Fruit fly (Drosophila melanogaster) whole organism, wandering third instar larva: ENCODE results near the gene mus101.

Source experiments
- Abd-B ChIP-seq: fragments of >200 bp; optimal IDR thresholded peaks from 2 replicates; lab custom pipeline; 2017; ENCODE audit warnings: missing biosample characterization, missing genetic modification characterization
- CG32264 ChIP-seq: fragments of 200-800 bp; sonication (Bioruptor generic); optimal IDR thresholded peaks from 2 replicates; lab custom pipeline; 2016; ENCODE audit warnings: missing biosample characterization, missing genetic modification characterization
- CG9705 ChIP-seq: fragments of 200-800 bp; sonication (Bioruptor generic); optimal IDR thresholded peaks from 2 replicates; lab custom pipeline; 2018; ENCODE audit warnings: missing biosample characterization, mild to moderate bottlenecking, missing genetic modification characterization
- CrebA ChIP-seq: fragments of 200-800 bp; sonication (Bioruptor generic); optimal IDR thresholded peaks from 2 replicates; lab custom pipeline; 2016; ENCODE audit warnings: missing biosample characterization, mild to moderate bottlenecking, missing genetic modification characterization, borderline replicate concordance
- Dfd ChIP-seq: fragments of >200 bp; optimal IDR thresholded peaks from 2 replicates; lab custom pipeline; 2017; ENCODE audit warnings: missing biosample characterization, missing genetic modification characterization
- Dif ChIP-seq: fragments of 200-275, 200-300 bp; sonication (Bioruptor generic); optimal IDR thresholded peaks from 2 replicates; lab custom pipeline; 2018; ENCODE audit warnings: missing biosample characterization, missing genetic modification characterization; ENCODE audit not compliant: partially characterized antibody
- GATAd ChIP-seq: sonication (Bioruptor generic); optimal IDR thresholded peaks from 2 replicates; lab custom pipeline; 2016; ENCODE audit warnings: missing biosample characterization, missing genetic modification characterization
- HLH106 ChIP-seq: fragments of 200-800 bp; optimal IDR thresholded peaks from 3 replicates; lab custom pipeline; 2019; ENCODE audit warnings: missing biosample characterization, mild to moderate bottlenecking, missing genetic modification characterization, moderate library complexity
- Hnf4 ChIP-seq: fragments of 200-800 bp; sonication (Bioruptor generic); optimal IDR thresholded peaks from 2 replicates; lab custom pipeline; 2016; ENCODE audit warnings: missing biosample characterization, mild to moderate bottlenecking, missing genetic modification characterization
- Hr78 ChIP-seq: fragments of >200 bp; optimal IDR thresholded peaks from 2 replicates; lab custom pipeline; 2017; ENCODE audit warnings: missing biosample characterization, missing genetic modification characterization
- Hr83 ChIP-seq: fragments of 200-300 bp; sonication (Bioruptor generic); optimal IDR thresholded peaks from 2 replicates; lab custom pipeline; 2016; ENCODE audit warnings: missing biosample characterization, mild to moderate bottlenecking, missing genetic modification characterization, moderate library complexity; ENCODE audit not compliant: poor library complexity, severe bottlenecking
- Jra ChIP-seq: sonication (Bioruptor generic); optimal IDR thresholded peaks from 2 replicates; lab custom pipeline; 2016; ENCODE audit warnings: missing biosample characterization, missing genetic modification characterization
- Mio ChIP-seq: sonication (Bioruptor generic); optimal IDR thresholded peaks from 2 replicates; lab custom pipeline; 2016; ENCODE audit warnings: missing biosample characterization, missing genetic modification characterization
- Myc ChIP-seq: fragments of >200 bp; optimal IDR thresholded peaks from 2 replicates; lab custom pipeline; 2017
- N ChIP-seq: fragments of >200 bp; optimal IDR thresholded peaks from 2 replicates; lab custom pipeline; 2018; ENCODE audit warnings: missing biosample characterization, missing external identifiers, missing genetic modification characterization
- OdsH ChIP-seq: fragments of 200-800 bp; sonication (Bioruptor generic); optimal IDR thresholded peaks from 2 replicates; lab custom pipeline; 2016; ENCODE audit warnings: missing biosample characterization, mild to moderate bottlenecking, missing genetic modification characterization
- Rel ChIP-seq, 2 experiments: fragments of 200-800 bp; sonication (Bioruptor generic) in 1 of 2; optimal IDR thresholded peaks; 2 replicates in 1 of 2; 3 replicates in 1 of 2; lab custom pipeline; 2016 to 2019; ENCODE audit warnings: mild to moderate bottlenecking in 2 of 2, missing biosample characterization in 2 of 2, missing genetic modification characterization in 2 of 2, moderate library complexity in 1 of 2
- Sp1 ChIP-seq: fragments of 200-800 bp; sonication (Bioruptor generic); optimal IDR thresholded peaks from 3 replicates; lab custom pipeline; 2019; ENCODE audit warnings: missing biosample characterization, mild to moderate bottlenecking, missing genetic modification characterization, moderate library complexity
- Vsx2 ChIP-seq: fragments of 200-300, 225-300 bp; sonication (Bioruptor generic); optimal IDR thresholded peaks from 2 replicates; lab custom pipeline; 2018; ENCODE audit warnings: missing biosample characterization, missing genetic modification characterization; ENCODE audit not compliant: partially characterized antibody
- br ChIP-seq: fragments of 200-800 bp; sonication (Bioruptor generic); optimal IDR thresholded peaks from 2 replicates; lab custom pipeline; 2016; ENCODE audit warnings: missing biosample characterization, missing genetic modification characterization
- brk ChIP-seq: fragments of 200-800 bp; sonication (Bioruptor generic); optimal IDR thresholded peaks from 2 replicates; lab custom pipeline; 2016; ENCODE audit warnings: missing biosample characterization, mild to moderate bottlenecking, missing genetic modification characterization
- dl ChIP-seq, 2 experiments: fragments of 175-275, 200-275 bp in 1 of 2; fragments of 200-275 bp in 1 of 2; sonication (Bioruptor generic); optimal IDR thresholded peaks; lab custom pipeline; 2018; ENCODE audit warnings: mild to moderate bottlenecking in 2 of 2, missing biosample characterization in 2 of 2, missing genetic modification characterization in 2 of 2, moderate library complexity in 2 of 2; ENCODE audit not compliant: partially characterized antibody in 2 of 2, insufficient read depth in 1 of 2
- dmrt93B ChIP-seq: fragments of 200-800 bp; sonication (Bioruptor generic); optimal IDR thresholded peaks from 2 replicates; lab custom pipeline; 2018; ENCODE audit warnings: missing biosample characterization, mild to moderate bottlenecking, missing genetic modification characterization
- dsf ChIP-seq: sonication (Bioruptor generic); optimal IDR thresholded peaks from 2 replicates; lab custom pipeline; 2016; ENCODE audit warnings: missing biosample characterization, missing genetic modification characterization, borderline replicate concordance
- ey ChIP-seq: fragments of 200-800 bp; sonication (Bioruptor generic); optimal IDR thresholded peaks from 2 replicates; lab custom pipeline; 2016; ENCODE audit warnings: missing biosample characterization, missing genetic modification characterization
- foxo ChIP-seq, 2 experiments: fragments of 200-800 bp; sonication (Bioruptor generic); optimal IDR thresholded peaks; 2 replicates in 1 of 2; 3 replicates in 1 of 2; lab custom pipeline; 2016 to 2017; ENCODE audit warnings: missing biosample characterization in 2 of 2, missing genetic modification characterization in 2 of 2
- fru ChIP-seq: fragments of 200-800 bp; sonication (Bioruptor generic); optimal IDR thresholded peaks from 3 replicates; lab custom pipeline; 2016; ENCODE audit warnings: missing biosample characterization, mild to moderate bottlenecking, missing genetic modification characterization
- h ChIP-seq: fragments of 200-800 bp; sonication (Bioruptor generic); optimal IDR thresholded peaks from 3 replicates; lab custom pipeline; 2016; ENCODE audit warnings: missing biosample characterization, mild to moderate bottlenecking, missing genetic modification characterization
- jim ChIP-seq: fragments of 175-275, 200-325 bp; sonication (Bioruptor generic); optimal IDR thresholded peaks from 2 replicates; lab custom pipeline; 2016; ENCODE audit warnings: missing biosample characterization, mild to moderate bottlenecking, missing genetic modification characterization
- lola ChIP-seq: fragments of >200 bp; optimal IDR thresholded peaks from 2 replicates; lab custom pipeline; 2017; ENCODE audit warnings: missing biosample characterization, missing genetic modification characterization
- pan ChIP-seq: fragments of >200 bp; optimal IDR thresholded peaks from 2 replicates; lab custom pipeline; 2017
- psq ChIP-seq: fragments of 200-800 bp; sonication (Bioruptor generic); optimal IDR thresholded peaks from 3 replicates; lab custom pipeline; 2017; ENCODE audit warnings: missing biosample characterization, mild to moderate bottlenecking, missing genetic modification characterization, moderate library complexity
- rgr ChIP-seq: fragments of 200-800 bp; sonication (Bioruptor generic); optimal IDR thresholded peaks from 3 replicates; lab custom pipeline; 2016; ENCODE audit warnings: missing biosample characterization, mild to moderate bottlenecking, missing genetic modification characterization
- sage ChIP-seq: fragments of 200-800 bp; sonication (Bioruptor generic); optimal IDR thresholded peaks from 2 replicates; lab custom pipeline; 2016; ENCODE audit warnings: missing biosample characterization, mild to moderate bottlenecking, missing genetic modification characterization
- sv ChIP-seq: fragments of 200-800 bp; sonication (Bioruptor generic); optimal IDR thresholded peaks from 3 replicates; lab custom pipeline; 2016; ENCODE audit warnings: missing biosample characterization, missing genetic modification characterization
- tai ChIP-seq: sonication (Bioruptor generic); optimal IDR thresholded peaks from 2 replicates; lab custom pipeline; 2016; ENCODE audit warnings: missing biosample characterization, missing genetic modification characterization
- usp ChIP-seq: fragments of >200 bp; optimal IDR thresholded peaks from 2 replicates; lab custom pipeline; 2017; ENCODE audit warnings: missing biosample characterization, missing genetic modification characterization
- woc ChIP-seq: sonication (Bioruptor generic); optimal IDR thresholded peaks from 2 replicates; lab custom pipeline; 2016; ENCODE audit warnings: missing biosample characterization, mild to moderate bottlenecking, missing genetic modification characterization

Gene mus101

dm6 chrX:13755152-13755557 is 33.1 kb downstream of the mus101 start, which contains the start of gene Pdcd4:
TSS of gene Pdcd4 (minus strand) at chrX:13755406.
- TF ChIP-seq jim (GFP tag; lab: Kevin White, UChicago), result no peak
- TF ChIP-seq sage (GFP tag; lab: Kevin White, UChicago), result no peak
- peak; percentile 45 for TF ChIP-seq Sp1 (GFP tag; lab: Kevin White, UChicago)
- TF ChIP-seq Hr83 (GFP tag; lab: Kevin White, UChicago), result no peak
- no peak for TF ChIP-seq dmrt93B (GFP tag; lab: Kevin White, UChicago)
- no peak for TF ChIP-seq Rel (GFP tag; optimal IDR thresholded peaks at IDR 0.05; lab: Kevin White, UChicago)
- TF ChIP-seq Rel (tag; optimal IDR thresholded peaks at IDR 0.05; lab: Kevin White, UChicago), result peak; percentile 97
- no peak for TF ChIP-seq tai
- TF ChIP-seq Vsx2, result no peak
- no peak for TF ChIP-seq CrebA (GFP tag; lab: Kevin White, UChicago)
- peak; percentile 11 for TF ChIP-seq h (GFP tag; lab: Kevin White, UChicago)
- no peak for TF ChIP-seq CG9705
- TF ChIP-seq fru (GFP tag; lab: Kevin White, UChicago), result peak; percentile 10
- no peak for TF ChIP-seq OdsH (GFP tag; lab: Kevin White, UChicago)
- no peak for TF ChIP-seq sv (GFP tag; lab: Kevin White, UChicago)
- TF ChIP-seq ey (GFP tag; lab: Kevin White, UChicago), result no peak
- no peak for TF ChIP-seq dl (GFP tag; optimal IDR thresholded peaks at IDR 0.05; lab: Kevin White, UChicago; ENCODE audit: insufficient read depth in 1 of 2, partially characterized antibody in 2 of 2)
- TF ChIP-seq HLH106 (tag; lab: Kevin White, UChicago), result no peak
- TF ChIP-seq Dif (GFP tag; lab: Kevin White, UChicago), result peak; percentile 8
- no peak for TF ChIP-seq lola
- TF ChIP-seq br (GFP tag; lab: Kevin White, UChicago), result peak; percentile 31
- TF ChIP-seq Dfd (GFP tag; lab: Kevin White, UChicago), result no peak
- peak; percentile 15 for TF ChIP-seq rgr (GFP tag; lab: Kevin White, UChicago)

dm6 chrX:13756776-13757312 is 34.8 kb downstream of the mus101 start, which contains the start of the genes CG32625 and Rtc1:
TSS of gene CG32625 (minus strand) at chrX:13756826.
TSS of gene Rtc1 (plus strand) at chrX:13757179.
- TF ChIP-seq N (GFP tag; lab: Kevin White, UChicago) (no peak), psq (GFP tag; lab: Kevin White, UChicago) (peak; percentile 39), jim (GFP tag; lab: Kevin White, UChicago) (no peak), br (GFP tag; lab: Kevin White, UChicago) (no peak), brk (peak; percentile 25), sage (GFP tag; lab: Kevin White, UChicago) (no peak), woc (GFP tag; lab: Kevin White, UChicago) (peak; percentile 41), CG9705 (peak; percentile 19), dsf (no peak), tai (no peak), Dif (GFP tag; lab: Kevin White, UChicago) (no peak), pan (lab: Kevin White, UChicago) (no peak), sv (GFP tag; lab: Kevin White, UChicago) (peak; percentile 26), Myc (lab: Kevin White, UChicago) (no peak), foxo (GFP tag; optimal IDR thresholded peaks at IDR 0.05; lab: Kevin White, UChicago) (peak in 1 of 2 experiments; percentile 55), dmrt93B (GFP tag; lab: Kevin White, UChicago) (no peak), Hr78 (GFP tag; lab: Kevin White, UChicago) (no peak), Mio (GFP tag; lab: Kevin White, UChicago) (no peak), ey (GFP tag; lab: Kevin White, UChicago) (peak; percentile 14), GATAd (GFP tag; lab: Kevin White, UChicago) (no peak), Sp1 (GFP tag; lab: Kevin White, UChicago) (peak; percentile 34), HLH106 (tag; lab: Kevin White, UChicago) (peak; percentile 56), Dfd (GFP tag; lab: Kevin White, UChicago) (no peak), Abd-B (GFP tag; lab: Kevin White, UChicago) (no peak), rgr (GFP tag; lab: Kevin White, UChicago) (peak; percentile 44), usp (no peak), dl (GFP tag; optimal IDR thresholded peaks at IDR 0.05; lab: Kevin White, UChicago; ENCODE audit: insufficient read depth in 1 of 2, partially characterized antibody in 2 of 2) (no peak), lola (no peak), OdsH (GFP tag; lab: Kevin White, UChicago) (peak; percentile 5), Hnf4 (GFP tag; lab: Kevin White, UChicago) (peak; percentile 9), CrebA (GFP tag; lab: Kevin White, UChicago) (no peak), Hr83 (GFP tag; lab: Kevin White, UChicago) (peak; percentile 49), h (GFP tag; lab: Kevin White, UChicago) (peak; percentile 46), fru (GFP tag; lab: Kevin White, UChicago) (no peak), CG32264 (GFP tag; lab: Kevin White, UChicago) (no peak), Vsx2 (no peak), Jra (peak; percentile 0), Rel (GFP tag; optimal IDR thresholded peaks at IDR 0.05; lab: Kevin White, UChicago) (no peak), Rel (tag; optimal IDR thresholded peaks at IDR 0.05; lab: Kevin White, UChicago) (peak; percentile 38)
